Fruit fly (Drosophila melanogaster) whole organism, embryonic: ENCODE results near the gene Tgt.

Experiments
- Awh ChIP-seq: fragments of 200-800 bp; sonication (Bioruptor generic); IDR thresholded peaks from 2 replicates; pipeline ENCODE4, ENCODE4 v1.3.6; 2022; ENCODE audit warnings: missing biosample characterization, missing genetic modification characterization
- BtbVII ChIP-seq: fragments of 200-800 bp; sonication (Bioruptor generic); optimal IDR thresholded peaks from 3 replicates; lab custom pipeline; 2017; ENCODE audit warnings: missing biosample characterization, mild to moderate bottlenecking, missing genetic modification characterization
- C15 ChIP-seq: fragments of 200-800 bp; sonication (Bioruptor generic); IDR thresholded peaks from 3 replicates; pipeline ENCODE4 v1.3.6; 2022; ENCODE audit warnings: missing biosample characterization, missing genetic modification characterization
- CG10321 ChIP-seq: fragments of 200-800 bp; sonication (Bioruptor generic); IDR thresholded peaks from 2 replicates; pipeline ENCODE4 v1.3.6; 2022; ENCODE audit warnings: missing biosample characterization, missing genetic modification characterization
- CG10366 ChIP-seq: fragments of 200-800 bp; sonication (Bioruptor generic); IDR thresholded peaks from 2 replicates; pipeline ENCODE4 v1.3.6; 2022; ENCODE audit warnings: missing biosample characterization, missing genetic modification characterization
- CG11398 ChIP-seq: fragments of 200-800 bp; sonication (Bioruptor generic); optimal IDR thresholded peaks from 2 replicates; lab custom pipeline; 2016; ENCODE audit warnings: missing biosample characterization, missing genetic modification characterization
- CG12659 ChIP-seq: fragments of 200-800 bp; sonication (Bioruptor generic); optimal IDR thresholded peaks from 3 replicates; lab custom pipeline; 2017; ENCODE audit warnings: mild to moderate bottlenecking, missing biosample characterization, missing genetic modification reagents, missing genetic modification characterization
- CG15479 ChIP-seq: fragments of 200-800 bp; sonication (Bioruptor generic); optimal IDR thresholded peaks from 3 replicates; lab custom pipeline; 2019; ENCODE audit warnings: missing biosample characterization, mild to moderate bottlenecking, missing genetic modification characterization, moderate library complexity
- CG15601 ChIP-seq: fragments of 200-800 bp; sonication (Bioruptor generic); optimal IDR thresholded peaks from 3 replicates; lab custom pipeline; 2019; ENCODE audit warnings: missing biosample characterization, mild to moderate bottlenecking, missing genetic modification characterization, moderate library complexity
- CG1603 ChIP-seq: fragments of 200-800 bp; sonication (Bioruptor generic); optimal IDR thresholded peaks from 2 replicates; lab custom pipeline; 2019; ENCODE audit warnings: missing biosample characterization, mild to moderate bottlenecking, missing genetic modification characterization, moderate library complexity
- CG16813 ChIP-seq: fragments of 200-800 bp; sonication (Bioruptor generic); IDR thresholded peaks from 3 replicates; pipeline ENCODE4 v1.3.6; 2022; ENCODE audit warnings: missing biosample characterization, missing genetic modification characterization; ENCODE audit not compliant: partially characterized antibody
- CG18262 ChIP-seq: fragments of 200-800 bp; optimal IDR thresholded peaks from 3 replicates; lab custom pipeline; 2019; ENCODE audit warnings: missing biosample characterization, mild to moderate bottlenecking, missing genetic modification characterization, moderate library complexity
- CG18764 ChIP-seq: fragments of 200-800 bp; sonication (Bioruptor generic); optimal IDR thresholded peaks from 3 replicates; lab custom pipeline; 2016; ENCODE audit warnings: missing biosample characterization, missing genetic modification characterization
- CG2199 ChIP-seq: fragments of 200-800 bp; sonication (Bioruptor generic); IDR thresholded peaks from 3 replicates; pipeline ENCODE4 v1.3.6; 2022; ENCODE audit warnings: missing biosample characterization, missing genetic modification characterization
- CG30020 ChIP-seq: fragments of 200-800 bp; optimal IDR thresholded peaks from 2 replicates; lab custom pipeline; 2019; ENCODE audit warnings: missing biosample characterization, mild to moderate bottlenecking, missing genetic modification characterization, moderate library complexity
- CG34224 ChIP-seq: fragments of 200-800 bp; sonication (Bioruptor generic); IDR thresholded peaks from 3 replicates; pipeline ENCODE4 v1.3.6; 2022; ENCODE audit warnings: missing biosample characterization, missing genetic modification characterization; ENCODE audit not compliant: partially characterized antibody
- CG5953 ChIP-seq: fragments of 200-800 bp; sonication (Bioruptor generic); IDR thresholded peaks from 2 replicates; pipeline ENCODE4 v1.3.6; 2022; ENCODE audit warnings: missing biosample characterization, missing genetic modification characterization
- CG6654 ChIP-seq: fragments of 200-800 bp; sonication (Bioruptor generic); optimal IDR thresholded peaks from 2 replicates; lab custom pipeline; 2017; ENCODE audit warnings: missing biosample characterization, mild to moderate bottlenecking, missing genetic modification characterization
- CG6689 ChIP-seq: fragments of 200-800 bp; sonication (Bioruptor generic); IDR thresholded peaks from 2 replicates; pipeline ENCODE4 v1.3.6; 2022; ENCODE audit warnings: missing biosample characterization, missing genetic modification characterization
- CG7372 ChIP-seq: fragments of 200-800 bp; sonication (Bioruptor generic); IDR thresholded peaks from 2 replicates; pipeline ENCODE4 v1.3.6; 2022; ENCODE audit warnings: missing biosample characterization, missing genetic modification characterization
- CG8765 ChIP-seq: fragments of 200-800 bp; sonication (Bioruptor generic); IDR thresholded peaks from 2 replicates; pipeline ENCODE4 v1.3.6; 2022; ENCODE audit warnings: missing biosample characterization, missing genetic modification characterization
- CG8924 ChIP-seq: fragments of 200-800 bp; optimal IDR thresholded peaks from 3 replicates; lab custom pipeline; 2019; ENCODE audit warnings: missing biosample characterization, mild to moderate bottlenecking, missing genetic modification characterization, moderate library complexity
- Dbx ChIP-seq: fragments of 200-800 bp; sonication (Bioruptor generic); IDR thresholded peaks from 3 replicates; pipeline ENCODE4 v1.3.6; 2022; ENCODE audit warnings: missing biosample characterization, missing genetic modification characterization
- E2f1 ChIP-seq: fragments of 200-800 bp; sonication (Bioruptor generic); IDR thresholded peaks from 2 replicates; pipeline ENCODE4 v1.3.6; 2022; ENCODE audit warnings: missing biosample characterization, missing genetic modification characterization
- Ets97D ChIP-seq: fragments of 200-800 bp; sonication (Bioruptor generic); optimal IDR thresholded peaks from 3 replicates; lab custom pipeline; 2016; ENCODE audit warnings: missing biosample characterization, missing genetic modification characterization
- Opbp ChIP-seq: fragments of 200-800 bp; sonication (Bioruptor generic); IDR thresholded peaks from 3 replicates; pipeline ENCODE4 v1.3.6; 2022; ENCODE audit warnings: missing biosample characterization, missing genetic modification characterization; ENCODE audit not compliant: partially characterized antibody
- Pdp1 ChIP-seq, 2 experiments: fragments of 200-800 bp; sonication (Bioruptor generic); optimal IDR thresholded peaks; 3 replicates each; lab custom pipeline; 2016; ENCODE audit warnings: missing biosample characterization in 2 of 2, missing genetic modification characterization in 2 of 2, mild to moderate bottlenecking in 1 of 2, moderate library complexity in 1 of 2
- Ptx1 ChIP-seq: fragments of 200-800 bp; sonication (Bioruptor generic); IDR thresholded peaks from 2 replicates; pipeline ENCODE4 v1.3.6; 2022; ENCODE audit warnings: missing biosample characterization, missing genetic modification characterization
- Rx ChIP-seq: fragments of 200-800 bp; sonication (Bioruptor generic); IDR thresholded peaks from 2 replicates; pipeline ENCODE4 v1.3.6; 2022; ENCODE audit warnings: missing biosample characterization, missing genetic modification characterization
- Sry-δ ChIP-seq: fragments of 200-800 bp; sonication (Bioruptor generic); optimal IDR thresholded peaks from 2 replicates; lab custom pipeline; 2016; ENCODE audit warnings: missing biosample characterization, missing genetic modification characterization
- Taf1 ChIP-seq: fragments of 200-800 bp; sonication (Bioruptor generic); IDR thresholded peaks from 2 replicates; pipeline ENCODE4 v1.3.6; 2022; ENCODE audit warnings: missing biosample characterization, missing genetic modification characterization
- ac ChIP-seq: fragments of 200-800 bp; sonication (Bioruptor generic); optimal IDR thresholded peaks from 3 replicates; lab custom pipeline; 2017; ENCODE audit warnings: missing biosample characterization, mild to moderate bottlenecking, missing genetic modification characterization
- aop ChIP-seq: fragments of 200-800 bp; sonication (Bioruptor generic); IDR thresholded peaks from 2 replicates; pipeline ENCODE4 v1.3.6; 2022; ENCODE audit warnings: missing biosample characterization, missing genetic modification characterization
- ci ChIP-seq: fragments of 200-800 bp; sonication (Bioruptor generic); IDR thresholded peaks from 3 replicates; pipeline ENCODE4 v1.3.6; 2022; ENCODE audit warnings: missing biosample characterization, missing genetic modification characterization
- crp ChIP-seq, 2 experiments: fragments of 200-800 bp; sonication (Bioruptor generic); optimal IDR thresholded peaks; 2 replicates in 1 of 2; 3 replicates in 1 of 2; lab custom pipeline; 2017; ENCODE audit warnings: missing biosample characterization in 2 of 2, missing genetic modification characterization in 2 of 2, mild to moderate bottlenecking in 1 of 2, moderate library complexity in 1 of 2
- da ChIP-seq: fragments of 200-800 bp; sonication (Bioruptor generic); optimal IDR thresholded peaks from 2 replicates; lab custom pipeline; 2016; ENCODE audit warnings: missing biosample characterization, missing genetic modification characterization
- dm ChIP-seq: fragments of 200-800 bp; sonication (Bioruptor generic); optimal IDR thresholded peaks from 3 replicates; lab custom pipeline; 2016; ENCODE audit warnings: missing biosample characterization, missing genetic modification characterization
- fd64A ChIP-seq: fragments of 200-800 bp; sonication (Bioruptor generic); optimal IDR thresholded peaks from 3 replicates; lab custom pipeline; 2018; ENCODE audit warnings: missing biosample characterization, mild to moderate bottlenecking, missing genetic modification characterization
- ftz-f1 ChIP-seq: fragments of 200-800 bp; sonication (Bioruptor generic); optimal IDR thresholded peaks from 2 replicates; lab custom pipeline; 2016; ENCODE audit warnings: missing biosample characterization, missing genetic modification characterization
- grn ChIP-seq: fragments of 200-800 bp; sonication (Bioruptor generic); optimal IDR thresholded peaks from 3 replicates; lab custom pipeline; 2017; ENCODE audit warnings: missing biosample characterization, missing genetic modification characterization
- gro ChIP-seq: fragments of 200-800 bp; sonication (Bioruptor generic); optimal IDR thresholded peaks from 2 replicates; lab custom pipeline; 2016; ENCODE audit warnings: missing biosample characterization, missing genetic modification characterization
- hb ChIP-seq: fragments of 200-800 bp; sonication (Bioruptor generic); IDR thresholded peaks from 3 replicates; pipeline ENCODE4 v1.3.6; 2022; ENCODE audit warnings: missing biosample characterization, missing genetic modification characterization; ENCODE audit not compliant: partially characterized antibody
- knrl ChIP-seq: fragments of 200-800 bp; sonication (Bioruptor generic); IDR thresholded peaks from 3 replicates; pipeline ENCODE4 v1.3.6; 2022; ENCODE audit warnings: missing biosample characterization, missing genetic modification characterization; ENCODE audit not compliant: partially characterized antibody
- lilli ChIP-seq: fragments of 200-800 bp; sonication (Bioruptor generic); optimal IDR thresholded peaks from 3 replicates; lab custom pipeline; 2016; ENCODE audit warnings: missing biosample characterization, missing genetic modification characterization
- nmo ChIP-seq: fragments of 200-800 bp; sonication (Bioruptor generic); optimal IDR thresholded peaks from 2 replicates; lab custom pipeline; 2018; ENCODE audit warnings: missing biosample characterization, mild to moderate bottlenecking, missing genetic modification characterization, moderate library complexity
- schlank ChIP-seq: fragments of 200-800 bp; sonication (Bioruptor generic); optimal IDR thresholded peaks from 2 replicates; lab custom pipeline; 2018; ENCODE audit warnings: missing biosample characterization, mild to moderate bottlenecking, missing genetic modification characterization
- slou ChIP-seq: fragments of 200-800 bp; sonication (Bioruptor generic); optimal IDR thresholded peaks from 3 replicates; lab custom pipeline; 2016; ENCODE audit warnings: missing biosample characterization, missing genetic modification characterization
- slp2 ChIP-seq: fragments of 200-800 bp; sonication (Bioruptor generic); optimal IDR thresholded peaks from 2 replicates; lab custom pipeline; 2016; ENCODE audit warnings: missing biosample characterization, missing genetic modification characterization
- toy ChIP-seq: fragments of 200-800 bp; sonication (Bioruptor generic); IDR thresholded peaks from 2 replicates; pipeline ENCODE4 v1.3.6; 2022; ENCODE audit warnings: missing biosample characterization, missing genetic modification characterization

The Tgt gene

DNA sequence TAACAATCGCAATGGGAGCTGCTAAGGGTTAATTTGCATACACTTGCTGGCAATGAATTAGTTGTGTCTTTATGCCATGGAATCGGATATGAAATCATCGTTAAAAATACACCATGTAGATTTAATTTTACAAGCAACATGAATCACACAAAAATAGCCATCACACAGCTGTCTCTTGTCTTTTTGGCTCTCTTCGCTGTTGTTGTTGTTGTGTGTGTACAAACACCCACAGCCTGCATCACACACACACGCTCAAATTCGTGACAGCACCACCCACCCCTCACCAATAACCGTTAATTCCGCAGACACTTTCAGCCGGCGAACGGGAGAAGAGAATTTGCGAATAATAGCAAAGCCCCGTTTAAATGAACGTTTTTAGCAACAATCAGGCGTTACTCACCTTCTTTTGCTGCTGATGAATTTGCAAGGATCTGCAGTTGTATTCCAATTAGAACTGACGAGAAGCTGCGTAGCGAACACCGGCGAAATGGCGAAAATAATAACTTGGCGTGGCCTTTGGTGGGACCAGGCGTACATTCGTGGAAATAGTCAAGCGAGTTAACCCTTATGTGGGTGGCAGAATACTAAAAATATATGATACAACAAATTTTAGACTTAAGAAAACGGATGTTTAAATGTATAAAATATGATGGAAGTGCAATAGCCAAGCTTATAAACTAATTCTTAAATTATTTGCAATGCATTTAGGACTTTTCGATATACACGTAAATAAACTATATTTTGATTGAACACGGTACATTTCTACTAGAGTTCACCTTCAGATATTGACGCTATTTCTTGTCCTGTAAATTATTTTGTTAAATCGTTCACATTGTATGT is 26.0 kb upstream of the Tgt start, which contains the start of gene capt (continued):
- TF ChIP-seq Rx (GFP tag; lab: Robert Waterston, UW) (peak; percentile 25; the same call in 1 of the 2 replicates), CG15601 (tag; lab: Kevin White, UChicago) (no peak), CG12659 (GFP tag; lab: Kevin White, UChicago) (peak; percentile 28), CG6689 (GFP tag; lab: Robert Waterston, UW) (peak; percentile 68), CG34224 (GFP tag; lab: Robert Waterston, UW) (no peak), CG8765 (GFP tag; lab: Robert Waterston, UW) (no peak), crp (GFP tag; optimal IDR thresholded peaks at IDR 0.05; lab: Kevin White, UChicago) (peak; percentile 6 to 66), schlank (tag; lab: Kevin White, UChicago) (peak; percentile 27), CG2199 (GFP tag; lab: Robert Waterston, UW) (no peak), slp2 (GFP tag; lab: Kevin White, UChicago) (peak; percentile 18), CG16813 (GFP tag; lab: Robert Waterston, UW) (no peak), ac (GFP tag; lab: Kevin White, UChicago) (peak; percentile 30), toy (GFP tag; lab: Robert Waterston, UW) (no peak), nmo (GFP tag; lab: Kevin White, UChicago) (peak; percentile 40), Pdp1 (GFP tag; optimal IDR thresholded peaks at IDR 0.05; lab: Kevin White, UChicago) (peak; percentile 18 to 31), Sry-δ (GFP tag; lab: Kevin White, UChicago) (no peak), gro (GFP tag; lab: Kevin White, UChicago) (peak; percentile 3), slou (GFP tag; lab: Kevin White, UChicago) (no peak), CG11398 (GFP tag; lab: Kevin White, UChicago) (no peak), CG10321 (GFP tag; lab: Robert Waterston, UW) (0 out of 2 replicates have a peak, but pooled peaks have one; percentile 9), CG18764 (GFP tag; lab: Kevin White, UChicago) (no peak), CG18262 (tag; lab: Kevin White, UChicago) (peak; percentile 39), knrl (GFP tag; lab: Robert Waterston, UW) (no peak), Awh (GFP tag; lab: Robert Waterston, UW) (no peak), Opbp (GFP tag; lab: Robert Waterston, UW) (no peak), lilli (GFP tag; lab: Kevin White, UChicago) (peak; percentile 53), CG15479 (GFP tag; lab: Kevin White, UChicago) (peak; percentile 38), Ets97D (GFP tag; lab: Kevin White, UChicago) (no peak), ftz-f1 (GFP tag; lab: Kevin White, UChicago) (no peak), dm (GFP tag; lab: Kevin White, UChicago) (peak; percentile 16), CG5953 (GFP tag; lab: Robert Waterston, UW) (no peak), CG7372 (GFP tag; lab: Robert Waterston, UW) (peak; percentile 39; the same call in 1 of the 2 replicates), Taf1 (GFP tag; lab: Robert Waterston, UW) (peak; percentile 53; the same call in 1 of the 2 replicates), aop (0 out of 2 replicates have a peak, but pooled peaks have one; percentile 8), Ptx1 (GFP tag; lab: Robert Waterston, UW) (0 out of 2 replicates have a peak, but pooled peaks have one; percentile 29), CG10366 (GFP tag; lab: Robert Waterston, UW) (peak; percentile 14; the same call in 1 of the 2 replicates), ci (GFP tag; lab: Robert Waterston, UW) (peak; percentile 57; the same call in 1 of the 3 replicates), fd64A (GFP tag; lab: Kevin White, UChicago) (no peak), C15 (GFP tag; lab: Robert Waterston, UW) (no peak), CG6654 (GFP tag; lab: Kevin White, UChicago) (no peak), BtbVII (peak; percentile 22), Dbx (GFP tag; lab: Robert Waterston, UW) (peak; percentile 21; the same call in 1 of the 3 replicates), CG30020 (no peak), CG1603 (tag; lab: Kevin White, UChicago) (peak; percentile 39), E2f1 (GFP tag; lab: Robert Waterston, UW) (no peak), da (GFP tag; lab: Kevin White, UChicago) (no peak), hb (GFP tag; lab: Robert Waterston, UW) (no peak), CG8924 (tag; lab: Kevin White, UChicago) (peak; percentile 35), grn (GFP tag; lab: Kevin White, UChicago) (peak; percentile 11)
